Worm (Caenorhabditis elegans) whole organism, late embryonic: ENCODE data around the gene imp-3.

Source experiments
- C08G9.2 ChIP-seq: sonication (generic microtip); optimal IDR thresholded peaks from 2 replicates; lab custom pipeline; 2016; ENCODE audit warnings: mild to moderate bottlenecking, missing genetic modification characterization, moderate library complexity, missing compliant biosample characterization
- C38D4.7 ChIP-seq: fragments of 200-800 bp; sonication (Bioruptor generic); optimal IDR thresholded peaks from 2 replicates; lab custom pipeline; 2018; ENCODE audit warnings: mild to moderate bottlenecking, missing genetic modification characterization, moderate library complexity, missing compliant biosample characterization
- K09A11.1 ChIP-seq: sonication (generic microtip); optimal IDR thresholded peaks from 2 replicates; lab custom pipeline; 2017; ENCODE audit warnings: antibody characterized with exemption, mild to moderate bottlenecking, missing genetic modification characterization, missing compliant biosample characterization; ENCODE audit not compliant: insufficient read depth
- T23F11.4 ChIP-seq: fragments of 200-800 bp; sonication (Bioruptor generic); optimal IDR thresholded peaks from 2 replicates; lab custom pipeline; 2018; ENCODE audit warnings: mild to moderate bottlenecking, missing genetic modification characterization, missing compliant biosample characterization
- ahr-1 ChIP-seq: sonication (generic microtip); optimal IDR thresholded peaks from 2 replicates; lab custom pipeline; 2016; ENCODE audit warnings: missing genetic modification characterization, missing compliant biosample characterization
- ama-1 ChIP-seq: fragments of 150-350 bp; optimal IDR thresholded peaks from 2 replicates; lab custom pipeline; 2014
- ceh-14 ChIP-seq: sonication (generic microtip); optimal IDR thresholded peaks from 2 replicates; lab custom pipeline; 2016; ENCODE audit warnings: missing genotype, missing genetic modification characterization, missing compliant biosample characterization
- ceh-2 ChIP-seq: sonication (generic microtip); optimal IDR thresholded peaks from 2 replicates; lab custom pipeline; 2016; ENCODE audit warnings: missing genotype, missing genetic modification characterization, missing compliant biosample characterization
- ceh-22 ChIP-seq: sonication (generic microtip); optimal IDR thresholded peaks from 2 replicates; lab custom pipeline; 2017; ENCODE audit warnings: missing biosample characterization, missing genetic modification characterization
- ceh-24 ChIP-seq: sonication (generic microtip); optimal IDR thresholded peaks from 2 replicates; lab custom pipeline; 2016; ENCODE audit warnings: mild to moderate bottlenecking, missing genetic modification characterization, missing compliant biosample characterization
- ceh-31 ChIP-seq: sonication (generic microtip); optimal IDR thresholded peaks from 2 replicates; lab custom pipeline; 2016; ENCODE audit warnings: missing genetic modification characterization, missing compliant biosample characterization
- che-1 ChIP-seq: sonication (generic microtip); optimal IDR thresholded peaks from 2 replicates; lab custom pipeline; 2016; ENCODE audit warnings: mild to moderate bottlenecking, missing genetic modification characterization, missing compliant biosample characterization
- dmd-4 ChIP-seq: sonication (generic microtip); optimal IDR thresholded peaks from 2 replicates; lab custom pipeline; 2016; ENCODE audit warnings: borderline replicate concordance, missing genetic modification characterization, missing compliant biosample characterization
- dve-1 ChIP-seq: sonication (generic microtip); optimal IDR thresholded peaks from 2 replicates; lab custom pipeline; 2017; ENCODE audit warnings: antibody characterized with exemption, mild to moderate bottlenecking, missing genetic modification characterization, missing compliant biosample characterization
- elt-4 ChIP-seq: sonication (generic microtip); optimal IDR thresholded peaks from 2 replicates; lab custom pipeline; 2016; ENCODE audit warnings: missing genetic modification characterization, missing compliant biosample characterization
- ets-4 ChIP-seq: sonication (generic microtip); optimal IDR thresholded peaks from 2 replicates; lab custom pipeline; 2016; ENCODE audit warnings: missing genetic modification characterization, missing compliant biosample characterization
- gmeb-2 ChIP-seq: sonication (generic microtip); optimal IDR thresholded peaks from 2 replicates; lab custom pipeline; 2016; ENCODE audit warnings: missing genetic modification characterization, inconsistent platforms, missing compliant biosample characterization
- hlh-30 ChIP-seq: sonication (generic microtip); optimal IDR thresholded peaks from 2 replicates; lab custom pipeline; 2017; ENCODE audit warnings: antibody characterized with exemption, missing genetic modification characterization, missing compliant biosample characterization; ENCODE audit not compliant: insufficient read depth
- hlh-6 ChIP-seq: sonication (generic microtip); optimal IDR thresholded peaks from 2 replicates; lab custom pipeline; 2016; ENCODE audit warnings: missing genotype, missing genetic modification characterization, missing compliant biosample characterization
- hlh-8 ChIP-seq: sonication (generic microtip); optimal IDR thresholded peaks from 2 replicates; lab custom pipeline; 2016; ENCODE audit warnings: missing genotype, missing genetic modification characterization, missing compliant biosample characterization
- lin-11 ChIP-seq: fragments of 200-800 bp; sonication (Bioruptor generic); optimal IDR thresholded peaks from 2 replicates; lab custom pipeline; 2018; ENCODE audit warnings: mild to moderate bottlenecking, missing genetic modification characterization, missing compliant biosample characterization
- madf-2 ChIP-seq: sonication (generic microtip); optimal IDR thresholded peaks from 2 replicates; lab custom pipeline; 2017; ENCODE audit warnings: missing genetic modification characterization, missing compliant biosample characterization
- nfya-1 ChIP-seq: sonication (generic microtip); optimal IDR thresholded peaks from 2 replicates; lab custom pipeline; 2017; ENCODE audit warnings: missing genetic modification characterization, mild to moderate bottlenecking, missing compliant biosample characterization, antibody characterized with exemption, moderate library complexity
- nhr-232 ChIP-seq: sonication (generic microtip); optimal IDR thresholded peaks from 2 replicates; lab custom pipeline; 2016; ENCODE audit warnings: missing genetic modification characterization, missing compliant biosample characterization
- pat-9 ChIP-seq: fragments of 200-800 bp; sonication (Bioruptor generic); optimal IDR thresholded peaks from 2 replicates; lab custom pipeline; 2018; ENCODE audit warnings: mild to moderate bottlenecking, missing genetic modification characterization, moderate library complexity, missing compliant biosample characterization
- pax-1 ChIP-seq: fragments of 150-350 bp; optimal IDR thresholded peaks from 2 replicates; lab custom pipeline; 2014; ENCODE audit warnings: missing biosample characterization, missing genetic modification characterization
- pha-2 ChIP-seq: sonication (generic microtip); optimal IDR thresholded peaks from 2 replicates; lab custom pipeline; 2017; ENCODE audit warnings: mild to moderate bottlenecking, missing genetic modification characterization, missing compliant biosample characterization
- pha-4 ChIP-seq: fragments of 150-350 bp; optimal IDR thresholded peaks from 2 replicates; lab custom pipeline; 2018; ENCODE audit warnings: missing biosample characterization, missing genetic modification reagents, missing genetic modification characterization
- pqm-1 ChIP-seq: sonication (generic microtip); optimal IDR thresholded peaks from 2 replicates; lab custom pipeline; 2016; ENCODE audit warnings: missing genetic modification characterization, missing compliant biosample characterization
- pros-1 ChIP-seq: fragments of 150-350 bp; optimal IDR thresholded peaks from 2 replicates; lab custom pipeline; 2014; ENCODE audit warnings: missing biosample characterization, missing genetic modification reagents, missing genetic modification characterization
- rnt-1 ChIP-seq: sonication (generic microtip); optimal IDR thresholded peaks from 2 replicates; lab custom pipeline; 2016; ENCODE audit warnings: missing genetic modification characterization, missing compliant biosample characterization
- sdc-2 ChIP-seq: sonication (generic microtip); optimal IDR thresholded peaks from 2 replicates; lab custom pipeline; 2016; ENCODE audit warnings: missing genotype, missing genetic modification characterization, missing compliant biosample characterization
- tbx-2 ChIP-seq: sonication (generic microtip); optimal IDR thresholded peaks from 2 replicates; lab custom pipeline; 2016; ENCODE audit warnings: missing genetic modification characterization, missing compliant biosample characterization
- tbx-7 ChIP-seq: sonication (generic microtip); optimal IDR thresholded peaks from 2 replicates; lab custom pipeline; 2016; ENCODE audit warnings: missing genotype, missing genetic modification characterization, missing compliant biosample characterization
- ttx-3 ChIP-seq: sonication (generic microtip); optimal IDR thresholded peaks from 2 replicates; lab custom pipeline; 2016; ENCODE audit warnings: missing genetic modification reagents, missing genetic modification characterization, missing compliant biosample characterization
- unc-3 ChIP-seq, 2 experiments: fragments of 200-800 bp in 1 of 2; sonication (Bioruptor generic) in 1 of 2; sonication (generic microtip) in 1 of 2; conservative IDR thresholded peaks in 1 of 2; optimal IDR thresholded peaks in 1 of 2; 2 replicates each; pipeline versions ENCODE4 v1.3.6 to Lab custom; 2016 to 2022; ENCODE audit warnings: missing compliant biosample characterization in 2 of 2, missing genetic modification characterization in 2 of 2, missing genetic modification reagents in 1 of 2
- unc-55 ChIP-seq: sonication (generic microtip); optimal IDR thresholded peaks from 2 replicates; lab custom pipeline; 2017; ENCODE audit warnings: missing biosample characterization, missing genetic modification reagents, missing genetic modification characterization
- unc-86 ChIP-seq: sonication (generic microtip); optimal IDR thresholded peaks from 2 replicates; lab custom pipeline; 2016; ENCODE audit warnings: missing genetic modification characterization, missing compliant biosample characterization
- zip-5 ChIP-seq: sonication (generic microtip); optimal IDR thresholded peaks from 2 replicates; lab custom pipeline; 2016; ENCODE audit warnings: missing genetic modification characterization, missing compliant biosample characterization
- ztf-16 ChIP-seq: sonication (generic microtip); optimal IDR thresholded peaks from 2 replicates; lab custom pipeline; 2017; ENCODE audit warnings: missing genetic modification characterization, missing compliant biosample characterization

Gene imp-3

ce11 chrIV:7778865-7779264, 10.5 kb downstream of the imp-3 start, which contains the start of gene rpap-3:
TSS of gene rpap-3 (minus strand) at chrIV:7778965.
- no peak for TF ChIP-seq ceh-31
- no peak for TF ChIP-seq ahr-1 (tag; lab: Kevin White, UChicago)
- no peak for TF ChIP-seq madf-2 (tag; lab: Kevin White, UChicago)
- TF ChIP-seq ttx-3 (tag; lab: Kevin White, UChicago): no peak
- no peak for TF ChIP-seq hlh-8 (tag; lab: Kevin White, UChicago)
- no peak for TF ChIP-seq ceh-24
- TF ChIP-seq unc-3 (GFP tag; conservative IDR thresholded peaks at IDR 0.05; lab: Robert Waterston, UW): no peak
- TF ChIP-seq unc-3 (tag; optimal IDR thresholded peaks at IDR 0.05; lab: Kevin White, UChicago): no peak
- no peak for TF ChIP-seq tbx-2 (tag; lab: Kevin White, UChicago)
- no peak for TF ChIP-seq nhr-232 (tag; lab: Kevin White, UChicago)
- TF ChIP-seq C08G9.2: no peak
- TF ChIP-seq gmeb-2 (tag; lab: Kevin White, UChicago): no peak
- TF ChIP-seq C38D4.7: no peak
- TF ChIP-seq unc-86 (tag; lab: Kevin White, UChicago): no peak
- TF ChIP-seq dve-1: no peak
- TF ChIP-seq ceh-2: no peak

DNA sequence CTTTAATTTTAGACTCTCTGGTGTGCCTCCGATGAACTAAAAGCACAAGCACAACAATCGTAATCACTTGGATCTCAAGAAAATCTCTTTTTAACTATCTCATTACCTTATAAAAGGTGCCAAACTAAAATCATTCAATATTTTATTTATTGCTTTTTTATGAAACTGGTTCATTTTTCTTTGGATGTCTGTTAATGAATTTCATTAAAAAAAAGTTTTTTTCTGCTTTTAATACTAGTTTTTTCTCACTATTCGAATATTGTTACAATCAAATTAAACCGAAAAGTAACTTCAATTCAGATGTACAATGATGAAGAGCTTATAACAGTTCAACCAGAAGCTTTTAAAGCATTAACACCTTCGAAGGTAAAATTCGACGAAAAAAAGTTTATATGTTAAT, 13.7 kb downstream of the imp-3 start, which contains the start of gene swd-2.1:
Gene swd-2.1, plus strand, starts transcription at position 301 of the 400 bp plus-strand sequence.
- TF ChIP-seq C08G9.2: no peak
- no peak for TF ChIP-seq rnt-1 (tag; lab: Kevin White, UChicago)
- TF ChIP-seq elt-4 (tag; lab: Kevin White, UChicago): no peak
- no peak for TF ChIP-seq ztf-16 (tag; lab: Kevin White, UChicago)
- no peak for TF ChIP-seq K09A11.1 (tag; lab: Kevin White, UChicago)
- TF ChIP-seq ceh-2: no peak
- no peak for TF ChIP-seq dmd-4 (tag; lab: Kevin White, UChicago)
- no peak for TF ChIP-seq pros-1 (tag; lab: Kevin White, UChicago)
- TF ChIP-seq pat-9 (tag; lab: Kevin White, UChicago): no peak
- TF ChIP-seq tbx-7 (tag; lab: Kevin White, UChicago): no peak
- no peak for TF ChIP-seq ets-4

DNA sequence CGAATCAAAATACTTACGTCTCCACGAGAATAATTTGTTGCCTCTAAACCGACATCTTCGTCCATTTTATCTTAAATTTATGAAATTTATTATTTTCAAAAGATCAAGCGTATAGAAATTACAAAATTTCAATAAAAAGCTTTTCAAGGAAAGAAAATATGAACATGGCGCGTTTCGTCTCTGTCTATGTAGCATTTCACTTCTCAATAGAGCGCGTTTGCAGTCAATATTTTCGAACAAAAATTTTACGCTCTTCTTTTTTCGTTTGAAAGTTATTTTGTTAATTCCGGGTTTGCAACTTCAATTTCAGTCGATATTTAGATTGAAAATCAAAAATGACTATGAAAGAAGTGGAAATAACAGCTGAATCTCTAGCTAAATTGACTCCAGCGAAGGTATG, 15.2 kb downstream of the imp-3 start, which contains the start of the genes hcf-1 and swd-2.2:
Gene hcf-1, minus strand, starts transcription at position 70 of the 400 bp plus-strand sequence.
Gene swd-2.2, plus strand, starts transcription at position 206 of the 400 bp plus-strand sequence.
- TF ChIP-seq nfya-1 (peak; percentile 18), pha-4 (tag; lab: Kevin White, UChicago) (no peak)

DNA sequence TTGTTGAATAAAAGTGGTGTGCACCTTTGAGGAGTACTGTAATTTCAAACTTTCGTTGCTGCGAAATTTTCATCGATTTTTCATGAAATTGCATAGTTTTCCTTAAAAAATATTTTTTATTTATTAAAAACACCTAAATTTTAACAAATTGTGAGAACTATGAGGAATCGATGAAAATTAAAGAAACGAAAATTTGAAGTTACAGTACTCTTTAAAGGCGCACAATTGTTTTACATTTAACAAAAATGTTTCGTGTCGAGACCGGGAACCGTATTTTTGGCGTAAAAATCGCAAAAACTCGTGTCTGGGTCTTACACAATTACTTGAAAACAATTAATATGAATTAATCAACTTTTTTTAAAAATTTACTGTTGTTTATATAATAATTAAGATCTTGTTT, 19.3 kb downstream of the imp-3 start, which contains the start of gene rdl-1:
Gene rdl-1, minus strand, starts transcription at position 101 of the 400 bp plus-strand sequence.
- TF ChIP-seq ahr-1 (tag; lab: Kevin White, UChicago): no peak
- no peak for TF ChIP-seq K09A11.1 (tag; lab: Kevin White, UChicago)
- no peak for TF ChIP-seq tbx-2 (tag; lab: Kevin White, UChicago)
- no peak for TF ChIP-seq pqm-1 (tag; lab: Kevin White, UChicago)
- no peak for TF ChIP-seq lin-11
- TF ChIP-seq elt-4 (tag; lab: Kevin White, UChicago): no peak
- TF ChIP-seq unc-55 (GFP tag; lab: Kevin White, UChicago): no peak
- TF ChIP-seq T23F11.4 (GFP tag; lab: Kevin White, UChicago): no peak
- TF ChIP-seq ceh-22: no peak
- TF ChIP-seq hlh-6 (tag; lab: Kevin White, UChicago): no peak
- TF ChIP-seq, all 69 proteins: peak for 0

- TF ChIP-seq hlh-6 (tag; lab: Kevin White, UChicago): no peak
- no peak for TF ChIP-seq sdc-2 (tag; lab: Kevin White, UChicago)
- no peak for TF ChIP-seq hlh-8 (tag; lab: Kevin White, UChicago)
- TF ChIP-seq zip-5 (tag; lab: Kevin White, UChicago): no peak
- no peak for TF ChIP-seq hlh-30 (tag; lab: Kevin White, UChicago)
- TF ChIP-seq che-1 (tag; lab: Kevin White, UChicago): no peak
- no peak for TF ChIP-seq pha-4 (tag; lab: Kevin White, UChicago)
- TF ChIP-seq pax-1 (tag; lab: Kevin White, UChicago): no peak
- TF ChIP-seq ceh-14 (tag; lab: Kevin White, UChicago): no peak
- no peak for TF ChIP-seq C08G9.2
- TF ChIP-seq unc-55 (GFP tag; lab: Kevin White, UChicago): no peak
- TF ChIP-seq unc-86 (tag; lab: Kevin White, UChicago): no peak
- TF ChIP-seq ahr-1 (tag; lab: Kevin White, UChicago): no peak
- TF ChIP-seq pha-2 (tag; lab: Kevin White, UChicago): no peak
- TF ChIP-seq ama-1 (lab: Kevin White, UChicago): no peak
- TF ChIP-seq tbx-7 (tag; lab: Kevin White, UChicago): no peak
- TF ChIP-seq ztf-16 (tag; lab: Kevin White, UChicago): no peak
- no peak for TF ChIP-seq gmeb-2 (tag; lab: Kevin White, UChicago)
- TF ChIP-seq lin-11: no peak
- TF ChIP-seq C38D4.7: no peak
Observed at ce11 chrIV:7764319-7764718, 25.1 kb downstream of the imp-3 start.
